In the genomic region with DNA sequence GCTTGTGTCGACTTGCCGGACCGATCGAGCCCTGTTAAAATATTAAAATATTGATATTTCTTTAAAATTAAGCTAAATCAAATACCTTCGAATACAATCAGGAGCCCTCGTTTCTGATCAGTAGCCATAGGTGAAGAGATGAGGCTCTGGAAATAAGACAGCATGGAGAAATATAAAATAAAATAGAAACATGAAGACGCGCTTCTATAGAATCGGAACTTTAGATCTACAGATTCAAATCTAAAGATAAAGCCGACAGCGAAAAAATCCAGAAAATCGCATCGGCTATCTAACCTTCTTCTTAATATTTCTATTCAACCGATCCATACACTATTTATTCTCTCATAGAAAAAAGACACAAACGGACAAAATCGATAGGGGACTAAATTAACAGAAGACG, we compare ENCODE assay signal across 6 worm cellular contexts.
TF ChIP-seq lines count a peak whose summit lies in the region.

A gene (minus strand): TSS at position 146 of the 400 bp plus-strand sequence.

TF ChIP-seq in whole organism, L1 larva, 84 proteins besides CTCF, POLR2A, EP300 and RAD21:
- no peak for TF ChIP-seq efl-1 (optimal IDR thresholded peaks at IDR 0.05; lab: Kevin White, UChicago)
- TF ChIP-seq efl-1 (GFP tag; optimal IDR thresholded peaks at IDR 0.05 in 1 of 2; lab: Kevin White, UChicago), result peak in 1 of 2 experiments; percentile 86
- no peak for TF ChIP-seq nhr-28 (tag; optimal IDR thresholded peaks at IDR 0.05; lab: Kevin White, UChicago)
- peak; percentile 57 for TF ChIP-seq nhr-85 (tag; lab: Kevin White, UChicago)
- no peak for TF ChIP-seq alr-1 (tag; optimal IDR thresholded peaks at IDR 0.05; lab: Kevin White, UChicago; ENCODE audit: borderline replicate concordance)
- TF ChIP-seq hlh-4 (tag; optimal IDR thresholded peaks at IDR 0.05; lab: Kevin White, UChicago), result no peak
- peak; percentile 3 for TF ChIP-seq nhr-90 (tag; optimal IDR thresholded peaks at IDR 0.05; lab: Kevin White, UChicago; ENCODE audit: poor library complexity)
- peak; percentile 4 for TF ChIP-seq elt-2 (tag; optimal IDR thresholded peaks at IDR 0.05; lab: Kevin White, UChicago)
- no peak for TF ChIP-seq irx-1 (tag; optimal IDR thresholded peaks at IDR 0.05; lab: Kevin White, UChicago)
TF ChIP-seq in whole organism, L1 larva: peak in this region for 4.

TF ChIP-seq in whole organism, L2 larva, 48 proteins besides CTCF, POLR2A, EP300 and RAD21:
- TF ChIP-seq peb-1 (tag; optimal IDR thresholded peaks at IDR 0.05; lab: Kevin White, UChicago) (no peak), dmd-4 (tag; optimal IDR thresholded peaks at IDR 0.05; lab: Kevin White, UChicago) (no peak), sma-9 (GFP tag; optimal IDR thresholded peaks at IDR 0.05; lab: Kevin White, UChicago) (peak; percentile 15), sma-9 (tag; optimal IDR thresholded peaks at IDR 0.05; lab: Kevin White, UChicago) (no peak)

TF ChIP-seq in whole organism, L3 larva, 47 proteins besides CTCF, POLR2A, EP300 and RAD21:
- TF ChIP-seq elt-1 (tag; optimal IDR thresholded peaks at IDR 0.05; lab: Kevin White, UChicago), result peak; percentile 62
- TF ChIP-seq nhr-23 (tag; optimal IDR thresholded peaks at IDR 0.05; lab: Kevin White, UChicago), result peak; percentile 25
- TF ChIP-seq nhr-237 (tag; optimal IDR thresholded peaks at IDR 0.05; lab: Kevin White, UChicago), result no peak
TF ChIP-seq in whole organism, L3 larva: peak in this region for 2.

TF ChIP-seq in whole organism, L4 larva, 104 proteins besides CTCF, POLR2A, EP300 and RAD21:
- TF ChIP-seq pha-4 (GFP tag; IDR thresholded peaks at IDR 0.05; lab: Robert Waterston, UW) (0 out of 2 replicates have a peak, but pooled peaks have one; percentile 10), pha-4 (tag; optimal IDR thresholded peaks at IDR 0.05; lab: Kevin White, UChicago) (no peak), spr-3 (GFP tag; optimal IDR thresholded peaks at IDR 0.05; lab: Kevin White, UChicago) (no peak), nhr-25 (tag; optimal IDR thresholded peaks at IDR 0.05; lab: Kevin White, UChicago; ENCODE audit: borderline replicate concordance, insufficient read depth) (peak; percentile 5), mxl-2 (GFP tag; conservative IDR thresholded peaks at IDR 0.05; lab: Robert Waterston, UW) (no peak), lin-38 (GFP tag; IDR thresholded peaks at IDR 0.05; lab: Robert Waterston, UW) (peak; percentile 33; the same call in 1 of the 2 replicates), lim-7 (GFP tag; IDR thresholded peaks at IDR 0.05; lab: Robert Waterston, UW) (no peak), ama-1 (optimal IDR thresholded peaks at IDR 0.05; lab: Kevin White, UChicago) (peak; percentile 32), nhr-102 (tag; optimal IDR thresholded peaks at IDR 0.05; lab: Kevin White, UChicago) (no peak), hlh-11 (tag; optimal IDR thresholded peaks at IDR 0.05; lab: Kevin White, UChicago) (no peak), zfp-3 (GFP tag; conservative IDR thresholded peaks at IDR 0.05; lab: Robert Waterston, UW) (0 out of 2 replicates have a peak, but pooled peaks have one; percentile 9), lin-13 (GFP tag; optimal IDR thresholded peaks at IDR 0.05; lab: Kevin White, UChicago) (peak; percentile 12)
TF ChIP-seq in whole organism, L4 larva: peak in this region for 6.

TF ChIP-seq in whole organism, mixed stage, embryonic, 35 proteins besides CTCF, POLR2A, EP300 and RAD21:
- no peak for TF ChIP-seq ztf-11 (tag; optimal IDR thresholded peaks at IDR 0.05; lab: Kevin White, UChicago)
- no peak for TF ChIP-seq M03D4.4 (tag; optimal IDR thresholded peaks at IDR 0.05; lab: Kevin White, UChicago)
- no peak for TF ChIP-seq ceh-43 (GFP tag; optimal IDR thresholded peaks at IDR 0.05; lab: Kevin White, UChicago)
- TF ChIP-seq elt-1 (tag; optimal IDR thresholded peaks at IDR 0.05; lab: Kevin White, UChicago; ENCODE audit: borderline replicate concordance, insufficient read depth), result peak; percentile 86

TF ChIP-seq in whole organism, young adult, 124 proteins besides CTCF, POLR2A, EP300 and RAD21:
- no peak for TF ChIP-seq hmg-20 (GFP tag; IDR thresholded peaks at IDR 0.05; lab: Robert Waterston, UW)
- TF ChIP-seq athp-1 (tag; optimal IDR thresholded peaks at IDR 0.05; lab: Kevin White, UChicago), result no peak
- peak; percentile 17 for TF ChIP-seq snpc-1.1 (tag; optimal IDR thresholded peaks at IDR 0.05; lab: Kevin White, UChicago; ENCODE audit: insufficient read depth)
- 0 out of 2 replicates have a peak, but pooled peaks have one; percentile 21 for TF ChIP-seq ekl-4 (GFP tag; IDR thresholded peaks at IDR 0.05; lab: Robert Waterston, UW)
- 0 out of 2 replicates have a peak, but pooled peaks have one; percentile 12 for TF ChIP-seq hmg-1.2 (GFP tag; IDR thresholded peaks at IDR 0.05; lab: Robert Waterston, UW)
- peak; percentile 11 for TF ChIP-seq ama-1 (optimal IDR thresholded peaks at IDR 0.05; lab: Kevin White, UChicago)
- TF ChIP-seq ama-1 (GFP tag; optimal IDR thresholded peaks at IDR 0.05; lab: Kevin White, UChicago), result peak in 1 of 2 experiments; percentile 47
- no peak for TF ChIP-seq sptf-2 (GFP tag; optimal IDR thresholded peaks at IDR 0.05; lab: Kevin White, UChicago)
TF ChIP-seq in whole organism, young adult: peak in this region for 4.
